Worm (Caenorhabditis elegans) whole organism, L2 larva: ENCODE data around the gene tbx-2.

Experiments used
- lin-13 ChIP-seq: fragments of 150-350 bp; optimal IDR thresholded peaks from 2 replicates; lab custom pipeline; 2014; ENCODE audit warnings: missing biosample characterization, missing genetic modification reagents, missing genetic modification characterization
- nhr-11 ChIP-seq: fragments of 150-350 bp; optimal IDR thresholded peaks from 2 replicates; lab custom pipeline; 2014; ENCODE audit warnings: missing biosample characterization, missing genetic modification characterization

ce11 chrIII:5179166-5179565 is 43.1 kb upstream of the tbx-2 start:
- TF ChIP-seq lin-13 (GFP tag; lab: Kevin White, UChicago) (no peak), nhr-11 (tag; lab: Kevin White, UChicago) (no peak)
